Fruit fly (Drosophila melanogaster) whole organism, embryonic: ENCODE measurements around the gene Rtnl2.
A peak's percentile ranks its signal among the peaks of the same experiment; 100 is the strongest.

ENCODE experiments used
- ATbp ChIP-seq: fragments of 200-800 bp; sonication (Bioruptor generic); optimal IDR thresholded peaks from 2 replicates; lab custom pipeline; 2017; ENCODE audit warnings: missing biosample characterization, mild to moderate bottlenecking, missing genetic modification characterization, missing genetic modification reagents
- Awh ChIP-seq: fragments of 200-800 bp; sonication (Bioruptor generic); IDR thresholded peaks from 2 replicates; pipeline ENCODE4, ENCODE4 v1.3.6; 2022; ENCODE audit warnings: missing biosample characterization, missing genetic modification characterization
- BEAF-32 ChIP-seq: fragments of 200-800 bp; sonication (Bioruptor generic); optimal IDR thresholded peaks from 3 replicates; lab custom pipeline; 2017; ENCODE audit warnings: missing biosample characterization, missing genetic modification characterization, mild to moderate bottlenecking, moderate library complexity, missing genetic modification reagents
- Bgb ChIP-seq: fragments of 200-800 bp; sonication (Bioruptor generic); IDR thresholded peaks from 2 replicates; pipeline ENCODE4 v1.3.6; 2022; ENCODE audit warnings: missing biosample characterization, missing genetic modification characterization; ENCODE audit not compliant: partially characterized antibody
- CG1024 ChIP-seq: fragments of 200-800 bp; sonication (Bioruptor generic); IDR thresholded peaks from 2 replicates; pipeline ENCODE4 v1.3.6; 2022; ENCODE audit warnings: missing biosample characterization, missing genetic modification characterization
- CG10321 ChIP-seq: fragments of 200-800 bp; sonication (Bioruptor generic); IDR thresholded peaks from 2 replicates; pipeline ENCODE4 v1.3.6; 2022; ENCODE audit warnings: missing biosample characterization, missing genetic modification characterization
- CG10366 ChIP-seq: fragments of 200-800 bp; sonication (Bioruptor generic); IDR thresholded peaks from 2 replicates; pipeline ENCODE4 v1.3.6; 2022; ENCODE audit warnings: missing biosample characterization, missing genetic modification characterization
- CG10543 ChIP-seq: fragments of 200-800 bp; sonication (Bioruptor generic); optimal IDR thresholded peaks from 3 replicates; lab custom pipeline; 2017; ENCODE audit warnings: missing biosample characterization, mild to moderate bottlenecking, missing genetic modification characterization, moderate library complexity
- CG10654 ChIP-seq: fragments of 200-800 bp; sonication (Bioruptor generic); optimal IDR thresholded peaks from 2 replicates; lab custom pipeline; 2016; ENCODE audit warnings: missing biosample characterization, missing genetic modification characterization
- CG10979 ChIP-seq: fragments of 200-800 bp; sonication (Bioruptor generic); optimal IDR thresholded peaks from 2 replicates; lab custom pipeline; 2018; ENCODE audit warnings: missing biosample characterization, mild to moderate bottlenecking, missing genetic modification characterization, moderate library complexity
- CG12236 ChIP-seq: fragments of 200-800 bp; sonication (Bioruptor generic); optimal IDR thresholded peaks from 2 replicates; lab custom pipeline; 2016; ENCODE audit warnings: missing biosample characterization, missing genetic modification characterization
- CG14441 ChIP-seq: fragments of 200-800 bp; sonication (Bioruptor generic); IDR thresholded peaks from 2 replicates; pipeline ENCODE4 v1.3.6; 2022; ENCODE audit warnings: missing biosample characterization, missing genetic modification characterization
- CG14710 ChIP-seq: fragments of 200-800 bp; sonication (Bioruptor generic); optimal IDR thresholded peaks from 3 replicates; lab custom pipeline; 2019; ENCODE audit warnings: missing biosample characterization, mild to moderate bottlenecking, missing genetic modification characterization, moderate library complexity
- CG1602 ChIP-seq: fragments of 200-800 bp; sonication (Bioruptor generic); optimal IDR thresholded peaks from 3 replicates; lab custom pipeline; 2016; ENCODE audit warnings: missing biosample characterization, missing genetic modification characterization
- CG17912 ChIP-seq: fragments of 200-800 bp; sonication (Bioruptor generic); optimal IDR thresholded peaks from 2 replicates; lab custom pipeline; 2018; ENCODE audit warnings: missing biosample characterization, mild to moderate bottlenecking, missing genetic modification characterization
- CG1792 ChIP-seq: fragments of 200-800 bp; sonication (Bioruptor generic); optimal IDR thresholded peaks from 2 replicates; lab custom pipeline; 2016; ENCODE audit warnings: missing biosample characterization, missing genetic modification characterization
- CG2120 ChIP-seq: fragments of 200-800 bp; sonication (Bioruptor generic); optimal IDR thresholded peaks from 3 replicates; lab custom pipeline; 2016; ENCODE audit warnings: missing biosample characterization, missing genetic modification characterization
- CG2129 ChIP-seq: fragments of 200-800 bp; sonication (Bioruptor generic); IDR thresholded peaks from 2 replicates; pipeline ENCODE4 v1.3.6; 2022; ENCODE audit warnings: missing biosample characterization, missing genetic modification characterization; ENCODE audit not compliant: partially characterized antibody
- CG2202 ChIP-seq: fragments of 200-800 bp; sonication (Bioruptor generic); optimal IDR thresholded peaks from 2 replicates; lab custom pipeline; 2018; ENCODE audit warnings: missing biosample characterization, mild to moderate bottlenecking, missing genetic modification characterization
- CG30020 ChIP-seq: fragments of 200-800 bp; optimal IDR thresholded peaks from 2 replicates; lab custom pipeline; 2019; ENCODE audit warnings: missing biosample characterization, mild to moderate bottlenecking, missing genetic modification characterization, moderate library complexity
- CG30403 ChIP-seq: fragments of 200-800 bp; sonication (Bioruptor generic); optimal IDR thresholded peaks from 3 replicates; lab custom pipeline; 2016; ENCODE audit warnings: missing biosample characterization, missing genetic modification characterization
- CG3065 ChIP-seq: fragments of 200-800 bp; sonication (Bioruptor generic); optimal IDR thresholded peaks from 2 replicates; lab custom pipeline; 2016; ENCODE audit warnings: missing biosample characterization, missing genetic modification characterization
- CG4707 ChIP-seq: fragments of 200-800 bp; sonication (Bioruptor generic); optimal IDR thresholded peaks from 2 replicates; lab custom pipeline; 2018; ENCODE audit warnings: missing biosample characterization, mild to moderate bottlenecking, missing genetic modification characterization, moderate library complexity
- CG8089 ChIP-seq: fragments of 200-800 bp; sonication (Bioruptor generic); optimal IDR thresholded peaks from 3 replicates; lab custom pipeline; 2016; ENCODE audit warnings: missing biosample characterization, missing genetic modification characterization
- CG8765 ChIP-seq: fragments of 200-800 bp; sonication (Bioruptor generic); IDR thresholded peaks from 2 replicates; pipeline ENCODE4 v1.3.6; 2022; ENCODE audit warnings: missing biosample characterization, missing genetic modification characterization
- D ChIP-seq, 2 experiments: fragments of 200-800 bp in 1 of 2; fragments of >200 bp in 1 of 2; sonication (Bioruptor generic) in 1 of 2; optimal IDR thresholded peaks; 2 replicates in 1 of 2; 3 replicates in 1 of 2; lab custom pipeline; 2017; ENCODE audit warnings: mild to moderate bottlenecking in 1 of 2, missing biosample characterization in 1 of 2, missing genetic modification characterization in 1 of 2, missing genetic modification reagents in 1 of 2
- Gug ChIP-seq: fragments of 200-800 bp; sonication (Bioruptor generic); IDR thresholded peaks from 4 replicates; pipeline ENCODE4 v1.3.6; 2022; ENCODE audit warnings: missing biosample characterization, missing genetic modification characterization
- H15 ChIP-seq: fragments of 200-800 bp; sonication (Bioruptor generic); IDR thresholded peaks from 3 replicates; pipeline ENCODE4 v1.3.6; 2022; ENCODE audit warnings: missing biosample characterization, missing genetic modification characterization
- HHEX ChIP-seq: fragments of 200-800 bp; sonication (Bioruptor generic); optimal IDR thresholded peaks from 3 replicates; lab custom pipeline; 2017; ENCODE audit warnings: missing biosample characterization, mild to moderate bottlenecking, missing genetic modification characterization, missing genetic modification reagents
- Hmx ChIP-seq: fragments of 200-800 bp; sonication (Bioruptor generic); optimal IDR thresholded peaks from 2 replicates; lab custom pipeline; 2016; ENCODE audit warnings: missing biosample characterization, missing genetic modification characterization
- Med ChIP-seq: fragments of 200-800 bp; sonication (Bioruptor generic); peaks from one replicate; lab custom pipeline; 2016; ENCODE audit warnings: missing biosample characterization, missing genetic modification characterization, mild to moderate bottlenecking, inconsistent platforms, moderate library complexity
- NK7.1 ChIP-seq: fragments of 200-800 bp; sonication (Bioruptor generic); optimal IDR thresholded peaks from 3 replicates; lab custom pipeline; 2016; ENCODE audit warnings: missing biosample characterization, missing genetic modification characterization
- Opbp ChIP-seq: fragments of 200-800 bp; sonication (Bioruptor generic); IDR thresholded peaks from 3 replicates; pipeline ENCODE4 v1.3.6; 2022; ENCODE audit warnings: missing biosample characterization, missing genetic modification characterization; ENCODE audit not compliant: partially characterized antibody
- Ptx1 ChIP-seq: fragments of 200-800 bp; sonication (Bioruptor generic); IDR thresholded peaks from 2 replicates; pipeline ENCODE4 v1.3.6; 2022; ENCODE audit warnings: missing biosample characterization, missing genetic modification characterization
- Usf ChIP-seq: fragments of 200-800 bp; sonication (Bioruptor generic); optimal IDR thresholded peaks from 2 replicates; lab custom pipeline; 2017; ENCODE audit warnings: missing genotype, missing biosample characterization, missing genetic modification characterization
- az2 ChIP-seq: fragments of 200-800 bp; sonication (Bioruptor generic); optimal IDR thresholded peaks from 3 replicates; lab custom pipeline; 2016; ENCODE audit warnings: missing biosample characterization, missing genetic modification characterization
- bigmax ChIP-seq: fragments of 200-800 bp; sonication (Bioruptor generic); optimal IDR thresholded peaks from 2 replicates; lab custom pipeline; 2018; ENCODE audit warnings: missing biosample characterization, mild to moderate bottlenecking, missing genetic modification characterization
- chif ChIP-seq, 2 experiments: fragments of 200-800 bp; sonication (Bioruptor generic); optimal IDR thresholded peaks; 3 replicates each; lab custom pipeline; 2016; ENCODE audit warnings: missing biosample characterization in 2 of 2, missing genetic modification characterization in 2 of 2
- da ChIP-seq: fragments of 200-800 bp; sonication (Bioruptor generic); optimal IDR thresholded peaks from 2 replicates; lab custom pipeline; 2016; ENCODE audit warnings: missing biosample characterization, missing genetic modification characterization
- fu2 ChIP-seq: fragments of 200-800 bp; sonication (Bioruptor generic); optimal IDR thresholded peaks from 2 replicates; lab custom pipeline; 2016; ENCODE audit warnings: missing biosample characterization, missing genetic modification characterization
- kah ChIP-seq: fragments of 200-800 bp; sonication (Bioruptor generic); optimal IDR thresholded peaks from 2 replicates; lab custom pipeline; 2018; ENCODE audit warnings: missing biosample characterization, mild to moderate bottlenecking, missing genetic modification characterization
- nerfin-2 ChIP-seq: fragments of 200-800 bp; sonication (Bioruptor generic); IDR thresholded peaks from 2 replicates; pipeline ENCODE4 v1.3.6; 2022; ENCODE audit warnings: missing biosample characterization, missing genetic modification characterization; ENCODE audit not compliant: partially characterized antibody
- run ChIP-seq: fragments of 200-800 bp; sonication (Bioruptor generic); optimal IDR thresholded peaks from 3 replicates; lab custom pipeline; 2018; ENCODE audit warnings: missing biosample characterization, mild to moderate bottlenecking, missing genetic modification characterization
- sens-2 ChIP-seq: fragments of 200-800 bp; sonication (Bioruptor generic); IDR thresholded peaks from 2 replicates; pipeline ENCODE4 v1.3.6; 2022; ENCODE audit warnings: missing biosample characterization, missing genetic modification characterization
- sr ChIP-seq: fragments of 200-800 bp; sonication (Bioruptor generic); IDR thresholded peaks from 3 replicates; pipeline ENCODE4 v1.3.6; 2022; ENCODE audit warnings: missing biosample characterization, missing genetic modification characterization
- trem ChIP-seq: fragments of 200-800 bp; optimal IDR thresholded peaks from 3 replicates; lab custom pipeline; 2019; ENCODE audit warnings: missing biosample characterization, mild to moderate bottlenecking, missing genetic modification characterization, moderate library complexity
- ttk ChIP-seq: fragments of 200-800 bp; sonication (Bioruptor generic); IDR thresholded peaks from 2 replicates; pipeline ENCODE4 v2.1.2; 2022; ENCODE audit warnings: missing biosample characterization, missing genetic modification characterization
- twi ChIP-seq: fragments of 200-800 bp; optimal IDR thresholded peaks from 2 replicates; lab custom pipeline; 2019; ENCODE audit warnings: missing biosample characterization, mild to moderate bottlenecking, missing genetic modification characterization, moderate library complexity
- vvl ChIP-seq: fragments of 200-800 bp; sonication (Bioruptor generic); IDR thresholded peaks from 2 replicates; pipeline ENCODE4 v1.3.6; 2022; ENCODE audit warnings: missing biosample characterization, missing genetic modification characterization

Rtnl2 gene

DNA sequence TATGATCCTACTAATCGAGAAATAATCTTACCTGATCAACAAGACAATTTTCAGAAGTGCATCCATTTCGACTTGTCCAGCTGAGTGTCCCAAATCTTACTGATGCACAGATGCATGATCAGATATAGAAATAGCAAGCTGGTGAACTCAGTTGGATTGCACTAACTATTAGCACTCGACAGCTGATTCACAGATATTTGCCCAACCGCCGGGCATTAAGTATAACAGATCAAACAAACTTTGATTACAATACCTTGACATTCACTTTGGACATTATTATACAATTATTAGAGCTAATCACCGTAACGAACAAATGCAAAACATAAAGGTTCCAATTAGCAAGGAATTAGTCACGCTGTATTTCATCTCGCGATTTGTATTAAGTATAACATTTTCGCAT lies 36.9 kb downstream of the Rtnl2 start, which contains the start of gene CG42656:
TSS of gene CG42656 (minus strand) at position 101 of the 400 bp plus-strand sequence.
- TF ChIP-seq az2 (GFP tag; lab: Kevin White, UChicago): no peak
- TF ChIP-seq Med (GFP tag; lab: Kevin White, UChicago): peak; percentile 35
- TF ChIP-seq Bgb (GFP tag; lab: Robert Waterston, UW): no peak
- TF ChIP-seq twi (tag; lab: Kevin White, UChicago): no peak
- no peak for TF ChIP-seq Usf (GFP tag; lab: Kevin White, UChicago)

DNA sequence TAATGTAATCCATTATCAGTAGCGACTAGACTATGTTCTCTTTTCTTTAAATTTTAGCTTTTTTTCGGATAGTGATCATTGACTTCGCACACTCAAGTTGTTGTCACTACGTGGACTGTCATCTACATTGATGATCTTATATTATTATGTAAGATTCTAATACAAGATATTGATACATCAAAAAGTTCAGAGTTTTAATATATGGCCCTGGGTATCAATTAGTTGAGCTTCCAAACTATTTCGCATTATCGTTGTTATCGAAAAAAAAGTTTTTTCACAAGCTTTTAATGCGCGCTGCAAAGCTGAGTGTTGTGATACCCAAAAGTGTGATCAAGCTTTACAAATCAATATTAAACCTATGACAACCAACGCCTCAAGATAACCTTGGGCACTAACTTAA lies 37.9 kb downstream of the Rtnl2 start:
- TF ChIP-seq Opbp (no peak), CG12236 (GFP tag; lab: Kevin White, UChicago) (no peak), CG10654 (no peak), ATbp (GFP tag; lab: Kevin White, UChicago) (no peak), NK7.1 (GFP tag; lab: Kevin White, UChicago) (no peak), D (optimal IDR thresholded peaks at IDR 0.05; lab: Kevin White, UChicago) (no peak), D (GFP tag; optimal IDR thresholded peaks at IDR 0.05; lab: Kevin White, UChicago) (no peak), ttk (no peak), CG14710 (tag; lab: Kevin White, UChicago) (no peak), CG2129 (GFP tag; lab: Robert Waterston, UW) (no peak), CG1792 (GFP tag; lab: Kevin White, UChicago) (no peak), sens-2 (no peak), CG1602 (GFP tag; lab: Kevin White, UChicago) (peak; percentile 24), CG2120 (GFP tag; lab: Kevin White, UChicago) (peak; percentile 24), CG10979 (no peak), Hmx (GFP tag; lab: Kevin White, UChicago) (no peak), CG4707 (GFP tag; lab: Kevin White, UChicago) (no peak), CG14441 (GFP tag; lab: Robert Waterston, UW) (peak; percentile 47), CG10321 (no peak), run (tag; lab: Kevin White, UChicago) (no peak), trem (tag; lab: Kevin White, UChicago) (no peak), chif (GFP tag; optimal IDR thresholded peaks at IDR 0.05; lab: Kevin White, UChicago) (no peak), vvl (GFP tag; lab: Robert Waterston, UW) (peak; percentile 34; the same call in 1 of the 2 replicates), CG3065 (GFP tag; lab: Kevin White, UChicago) (no peak), BEAF-32 (GFP tag; lab: Kevin White, UChicago) (no peak), CG10366 (peak; percentile 26; the same call in 1 of the 2 replicates), Gug (GFP tag; lab: Robert Waterston, UW) (no peak), HHEX (GFP tag; lab: Kevin White, UChicago) (no peak), da (GFP tag; lab: Kevin White, UChicago) (no peak), CG10543 (no peak), CG30020 (tag; lab: Kevin White, UChicago) (no peak), CG8089 (GFP tag; lab: Kevin White, UChicago) (no peak), CG17912 (GFP tag; lab: Kevin White, UChicago) (no peak), bigmax (GFP tag; lab: Kevin White, UChicago) (no peak), sr (GFP tag; lab: Robert Waterston, UW) (no peak), CG2202 (tag; lab: Kevin White, UChicago) (no peak), kah (GFP tag; lab: Kevin White, UChicago) (no peak), CG30403 (GFP tag; lab: Kevin White, UChicago) (peak; percentile 48), Ptx1 (GFP tag; lab: Robert Waterston, UW) (peak; percentile 40), CG8765 (GFP tag; lab: Robert Waterston, UW) (no peak), fu2 (GFP tag; lab: Kevin White, UChicago) (no peak), H15 (GFP tag; lab: Robert Waterston, UW) (no peak), nerfin-2 (GFP tag; lab: Robert Waterston, UW) (peak; percentile 78), CG1024 (GFP tag; lab: Robert Waterston, UW) (0 out of 2 replicates have a peak, but pooled peaks have one; percentile 28), Awh (GFP tag; lab: Robert Waterston, UW) (no peak; the same call in 1 of the 2 replicates)
